Worm (Caenorhabditis elegans): ENCODE results near the gene sek-4.

sek-4 gene

DNA sequence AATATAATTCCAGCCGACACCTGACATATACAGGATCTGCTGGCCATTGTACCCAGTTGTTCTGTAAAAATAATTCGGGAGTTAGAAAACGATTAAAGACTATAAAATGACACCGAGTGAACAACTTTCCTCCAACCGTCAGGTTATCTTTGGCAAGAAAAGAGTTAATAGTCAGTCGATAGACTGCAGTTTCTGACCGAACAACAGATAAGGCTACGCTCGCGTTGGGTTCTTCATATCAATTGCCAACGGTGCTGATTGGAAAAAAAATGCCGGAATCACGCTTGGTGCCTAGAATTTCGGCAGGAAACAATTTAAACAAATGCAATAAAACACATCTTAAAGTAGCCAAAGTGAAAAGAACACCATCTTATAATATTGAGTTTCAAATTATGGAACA, 25.7 kb downstream of the sek-4 start, which contains the start of gene scav-1:
Gene scav-1, minus strand, starts transcription at position 61 of the 400 bp plus-strand sequence.
- TF ChIP-seq mab-5 (tag; optimal IDR thresholded peaks at IDR 0.05) (no peak), sem-2 (GFP tag; optimal IDR thresholded peaks at IDR 0.05) (no peak), mep-1 (tag; optimal IDR thresholded peaks at IDR 0.05) (no peak), pha-4 (tag; optimal IDR thresholded peaks at IDR 0.05) (no peak), ceh-43 (GFP tag; optimal IDR thresholded peaks at IDR 0.05) (no peak), ham-2 (GFP tag; optimal IDR thresholded peaks at IDR 0.05) (no peak), zip-8 (tag; optimal IDR thresholded peaks at IDR 0.05) (no peak), ces-1 (GFP tag; optimal IDR thresholded peaks at IDR 0.05) (no peak), blmp-1 (tag; optimal IDR thresholded peaks at IDR 0.05) (no peak)

DNA sequence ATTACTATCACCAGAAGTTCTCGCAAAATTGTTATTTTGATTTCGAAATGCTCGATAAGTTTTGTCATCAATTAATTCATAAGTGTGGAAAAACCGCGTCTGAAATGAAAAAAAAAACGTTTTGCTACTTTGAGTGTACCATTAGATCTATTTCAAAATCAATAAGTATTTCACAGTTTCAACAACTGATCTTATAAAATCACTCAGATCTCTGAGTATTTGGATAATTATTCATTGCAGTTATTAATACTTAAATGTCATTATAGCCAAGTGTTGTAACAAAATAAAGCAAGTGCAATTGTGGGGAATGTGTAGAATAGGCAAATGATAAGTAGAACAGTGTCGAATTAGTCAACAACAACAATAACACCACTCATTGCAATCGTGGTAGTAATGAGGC, 31.5 kb downstream of the sek-4 start, which contains the start of gene C03F11.4:
Gene C03F11.4, minus strand, starts transcription at position 101 of the 400 bp plus-strand sequence.
- no peak for TF ChIP-seq sptf-1 (tag; optimal IDR thresholded peaks at IDR 0.05)
- no peak for TF ChIP-seq sem-2 (GFP tag; optimal IDR thresholded peaks at IDR 0.05)
- TF ChIP-seq nhr-12 (tag; optimal IDR thresholded peaks at IDR 0.05): no peak
- TF ChIP-seq bed-3 (GFP tag; optimal IDR thresholded peaks at IDR 0.05): no peak

DNA sequence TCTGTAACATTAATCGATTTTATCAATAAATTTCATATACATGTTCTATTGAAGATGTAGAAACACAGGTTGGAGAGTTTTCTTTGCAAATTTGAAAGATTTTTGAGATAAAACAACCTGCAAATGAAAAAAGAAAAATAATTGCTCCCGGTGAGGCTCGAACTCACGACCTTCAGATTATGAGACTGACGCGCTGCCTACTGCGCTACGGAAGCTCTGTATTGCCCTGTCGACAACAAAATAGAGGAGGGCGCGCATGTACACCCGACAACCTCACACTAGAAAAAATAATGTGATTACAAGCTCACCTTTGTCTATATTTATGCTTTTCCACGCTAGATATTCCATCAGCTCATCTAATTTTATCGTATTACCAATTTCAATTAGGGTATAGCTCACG, 32.4 kb downstream of the sek-4 start:
- TF ChIP-seq drap-1 (GFP tag; optimal IDR thresholded peaks at IDR 0.05) (peak; percentile 60), flh-1 (GFP tag; optimal IDR thresholded peaks at IDR 0.05) (no peak), elt-3 (tag; optimal IDR thresholded peaks at IDR 0.05) (no peak), hlh-1 (tag; optimal IDR thresholded peaks at IDR 0.05) (no peak), ham-2 (GFP tag; optimal IDR thresholded peaks at IDR 0.05) (peak; percentile 2), mls-2 (tag; optimal IDR thresholded peaks at IDR 0.05) (peak; percentile 70), nhr-76 (tag; optimal IDR thresholded peaks at IDR 0.05) (no peak), lin-13 (tag; optimal IDR thresholded peaks at IDR 0.05) (no peak), elt-1 (tag; optimal IDR thresholded peaks at IDR 0.05; ENCODE audit: borderline replicate concordance, insufficient read depth) (no peak), unc-39 (tag; optimal IDR thresholded peaks at IDR 0.05) (no peak), blmp-1 (tag; optimal IDR thresholded peaks at IDR 0.05) (no peak), M03D4.4 (tag; optimal IDR thresholded peaks at IDR 0.05) (peak; percentile 53), nhr-28 (tag; optimal IDR thresholded peaks at IDR 0.05) (no peak), nhr-237 (tag; optimal IDR thresholded peaks at IDR 0.05) (no peak), cnd-1 (tag; optimal IDR thresholded peaks at IDR 0.05) (peak; percentile 53), lin-32 (GFP tag; optimal IDR thresholded peaks at IDR 0.05) (no peak), pha-4 (tag; optimal IDR thresholded peaks at IDR 0.05) (no peak), ceh-83 (GFP tag; optimal IDR thresholded peaks at IDR 0.05) (peak; percentile 82), sptf-1 (tag; optimal IDR thresholded peaks at IDR 0.05) (peak; percentile 72), unc-120 (tag; optimal IDR thresholded peaks at IDR 0.05; ENCODE audit: poor library complexity, severe bottlenecking) (no peak), tbx-8 (GFP tag; optimal IDR thresholded peaks at IDR 0.05) (no peak), ztf-11 (tag; optimal IDR thresholded peaks at IDR 0.05) (no peak), ceh-43 (GFP tag; optimal IDR thresholded peaks at IDR 0.05) (peak; percentile 50), sem-2 (GFP tag; optimal IDR thresholded peaks at IDR 0.05) (peak; percentile 27), nhr-12 (tag; optimal IDR thresholded peaks at IDR 0.05) (no peak), unc-62 (GFP tag; optimal IDR thresholded peaks at IDR 0.05) (no peak), ces-1 (GFP tag; optimal IDR thresholded peaks at IDR 0.05) (no peak), snpc-4 (tag; optimal IDR thresholded peaks at IDR 0.05) (no peak), mep-1 (tag; optimal IDR thresholded peaks at IDR 0.05) (peak; percentile 5), lsy-2 (tag; optimal IDR thresholded peaks at IDR 0.05) (no peak), bed-3 (GFP tag; optimal IDR thresholded peaks at IDR 0.05) (peak; percentile 17), zip-8 (tag; optimal IDR thresholded peaks at IDR 0.05) (no peak), mab-5 (tag; optimal IDR thresholded peaks at IDR 0.05) (no peak), ceh-39 (tag; optimal IDR thresholded peaks at IDR 0.05) (no peak), nhr-2 (tag; optimal IDR thresholded peaks at IDR 0.05) (no peak)

DNA sequence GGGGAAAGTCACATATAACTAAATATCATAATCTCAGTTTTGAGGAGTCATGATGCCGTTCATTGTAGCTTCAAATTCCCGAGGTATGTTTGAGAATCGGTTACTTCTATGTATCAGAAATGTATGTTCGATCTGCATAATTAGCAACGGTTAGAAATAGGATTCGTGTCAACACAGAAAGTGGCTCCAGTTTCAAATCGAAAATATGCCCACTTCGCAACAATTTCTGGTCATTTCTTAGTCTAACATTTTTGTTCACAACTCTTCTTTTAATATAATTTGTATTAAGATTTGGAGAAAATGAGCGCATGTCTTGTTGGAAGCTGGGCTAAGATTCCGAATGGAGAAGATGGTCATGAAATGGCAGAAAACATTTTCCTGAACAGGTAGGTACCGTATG, 38.7 kb downstream of the sek-4 start, which contains the start of gene pks-1:
Gene pks-1, plus strand, starts transcription at position 301 of the 400 bp plus-strand sequence.
- TF ChIP-seq ces-1 (GFP tag; optimal IDR thresholded peaks at IDR 0.05): no peak
- TF ChIP-seq drap-1 (GFP tag; optimal IDR thresholded peaks at IDR 0.05): no peak
- no peak for TF ChIP-seq tbx-8 (GFP tag; optimal IDR thresholded peaks at IDR 0.05)
- no peak for TF ChIP-seq cnd-1 (tag; optimal IDR thresholded peaks at IDR 0.05)
- TF ChIP-seq pha-4 (tag; optimal IDR thresholded peaks at IDR 0.05): no peak
- TF ChIP-seq elt-3 (tag; optimal IDR thresholded peaks at IDR 0.05): no peak
- no peak for TF ChIP-seq ceh-43 (GFP tag; optimal IDR thresholded peaks at IDR 0.05)
- no peak for TF ChIP-seq flh-1 (GFP tag; optimal IDR thresholded peaks at IDR 0.05)
- TF ChIP-seq mep-1 (tag; optimal IDR thresholded peaks at IDR 0.05): no peak
- TF ChIP-seq unc-39 (tag; optimal IDR thresholded peaks at IDR 0.05): no peak
